Worm (Caenorhabditis elegans): Measurements from ENCODE around the gene Y38E10A.33.

The Y38E10A.33 gene

ce11 chrII:12630888-12631287 is 48.6 kb downstream of the Y38E10A.33 start, which contains the start of gene Y38E10A.34:
Y38E10A.34 (plus strand) TSS chrII:12631188.
- TF ChIP-seq unc-62 (GFP tag; optimal IDR thresholded peaks at IDR 0.05), result no peak
- no peak for TF ChIP-seq drap-1 (GFP tag; optimal IDR thresholded peaks at IDR 0.05)
- TF ChIP-seq ham-2 (GFP tag; optimal IDR thresholded peaks at IDR 0.05), result no peak
- TF ChIP-seq nhr-28 (tag; optimal IDR thresholded peaks at IDR 0.05), result no peak
- TF ChIP-seq nhr-2 (tag; optimal IDR thresholded peaks at IDR 0.05), result no peak
